Fruit fly (Drosophila melanogaster) whole organism, embryonic: ENCODE measurements around the gene CG11951.

Experiments used
- Antp ChIP-seq: fragments of 200-800 bp; sonication (Bioruptor generic); optimal IDR thresholded peaks from 3 replicates; lab custom pipeline; 2016; ENCODE audit warnings: missing biosample characterization, missing genetic modification characterization
- Bteb2 ChIP-seq: fragments of 200-800 bp; sonication (Bioruptor generic); optimal IDR thresholded peaks from 2 replicates; lab custom pipeline; 2016; ENCODE audit warnings: missing biosample characterization, missing genetic modification characterization
- CG10366 ChIP-seq: fragments of 200-800 bp; sonication (Bioruptor generic); IDR thresholded peaks from 2 replicates; pipeline ENCODE4 v1.3.6; 2022; ENCODE audit warnings: missing biosample characterization, missing genetic modification characterization
- CG10462 ChIP-seq: fragments of 200-800 bp; sonication (Bioruptor generic); optimal IDR thresholded peaks from 2 replicates; lab custom pipeline; 2016; ENCODE audit warnings: missing biosample characterization, missing genetic modification characterization
- CG12155 ChIP-seq: fragments of 200-800 bp; sonication (Bioruptor generic); optimal IDR thresholded peaks from 3 replicates; lab custom pipeline; 2016; ENCODE audit warnings: missing biosample characterization, missing genetic modification characterization
- CG13296 ChIP-seq: fragments of 200-800 bp; sonication (Bioruptor generic); optimal IDR thresholded peaks from 3 replicates; lab custom pipeline; 2018; ENCODE audit warnings: missing biosample characterization, mild to moderate bottlenecking, missing genetic modification characterization
- CG14710 ChIP-seq: fragments of 200-800 bp; sonication (Bioruptor generic); optimal IDR thresholded peaks from 3 replicates; lab custom pipeline; 2019; ENCODE audit warnings: missing biosample characterization, mild to moderate bottlenecking, missing genetic modification characterization, moderate library complexity
- CG1529 ChIP-seq: fragments of 200-800 bp; sonication (Bioruptor generic); optimal IDR thresholded peaks from 3 replicates; lab custom pipeline; 2018; ENCODE audit warnings: missing biosample characterization, missing genetic modification characterization
- CG17829 ChIP-seq: fragments of 200-800 bp; optimal IDR thresholded peaks from 2 replicates; lab custom pipeline; 2019; ENCODE audit warnings: missing biosample characterization, mild to moderate bottlenecking, missing genetic modification characterization, moderate library complexity
- CG1792 ChIP-seq: fragments of 200-800 bp; sonication (Bioruptor generic); optimal IDR thresholded peaks from 2 replicates; lab custom pipeline; 2016; ENCODE audit warnings: missing biosample characterization, missing genetic modification characterization
- CG31388 ChIP-seq: fragments of 200-800 bp; sonication (Bioruptor generic); optimal IDR thresholded peaks from 2 replicates; lab custom pipeline; 2016; ENCODE audit warnings: missing biosample characterization, missing genetic modification characterization
- CG31441 ChIP-seq: fragments of 200-800 bp; sonication (Bioruptor generic); IDR thresholded peaks from 2 replicates; pipeline ENCODE4 v1.3.6; 2022; ENCODE audit warnings: missing biosample characterization, missing genetic modification characterization
- CG34376 ChIP-seq: fragments of 200-800 bp; sonication (Bioruptor generic); optimal IDR thresholded peaks from 2 replicates; lab custom pipeline; 2018; ENCODE audit warnings: missing biosample characterization, mild to moderate bottlenecking, missing genetic modification characterization
- CG4404 ChIP-seq: fragments of 200-800 bp; sonication (Bioruptor generic); IDR thresholded peaks from 2 replicates; pipeline ENCODE4 v1.3.6; 2022; ENCODE audit warnings: missing biosample characterization, missing genetic modification characterization
- CG7987 ChIP-seq: fragments of 200-800 bp; sonication (Bioruptor generic); optimal IDR thresholded peaks from 2 replicates; lab custom pipeline; 2018; ENCODE audit warnings: missing biosample characterization, mild to moderate bottlenecking, missing genetic modification characterization, moderate library complexity
- CG8290 ChIP-seq, 3 experiments: fragments of 200-800 bp; sonication (Bioruptor generic); optimal IDR thresholded peaks; 2 replicates each; lab custom pipeline; 2016 to 2019; ENCODE audit warnings: missing biosample characterization in 3 of 3, missing genetic modification characterization in 3 of 3, mild to moderate bottlenecking in 2 of 3, moderate library complexity in 1 of 3
- CG8765 ChIP-seq: fragments of 200-800 bp; sonication (Bioruptor generic); IDR thresholded peaks from 2 replicates; pipeline ENCODE4 v1.3.6; 2022; ENCODE audit warnings: missing biosample characterization, missing genetic modification characterization
- Camta ChIP-seq: fragments of 200-800 bp; sonication (Bioruptor generic); optimal IDR thresholded peaks from 2 replicates; lab custom pipeline; 2016; ENCODE audit warnings: missing biosample characterization, missing genetic modification characterization
- Deaf1 ChIP-seq: fragments of 200-800 bp; optimal IDR thresholded peaks from 3 replicates; lab custom pipeline; 2019; ENCODE audit warnings: missing biosample characterization, mild to moderate bottlenecking, missing genetic modification characterization, moderate library complexity
- Dfd ChIP-seq, 2 experiments: fragments of >200 bp; optimal IDR thresholded peaks; 2 replicates each; lab custom pipeline; 2017; ENCODE audit warnings: missing biosample characterization in 2 of 2, missing genetic modification characterization in 2 of 2
- Fer3 ChIP-seq: fragments of 200-800 bp; sonication (Bioruptor generic); optimal IDR thresholded peaks from 2 replicates; lab custom pipeline; 2018; ENCODE audit warnings: missing biosample characterization, mild to moderate bottlenecking, missing genetic modification characterization, moderate library complexity
- NC2α ChIP-seq: fragments of 200-800 bp; sonication (Bioruptor generic); optimal IDR thresholded peaks from 2 replicates; lab custom pipeline; 2016; ENCODE audit warnings: missing biosample characterization, missing genetic modification characterization
- ase ChIP-seq: fragments of 200-800 bp; sonication (Bioruptor generic); IDR thresholded peaks from 3 replicates; pipeline ENCODE4 v1.3.6; 2022; ENCODE audit warnings: missing biosample characterization, missing genetic modification characterization
- ash1 ChIP-seq: fragments of 200-800 bp; sonication (Bioruptor generic); optimal IDR thresholded peaks from 2 replicates; lab custom pipeline; 2018; ENCODE audit warnings: missing biosample characterization, mild to moderate bottlenecking, missing genetic modification characterization
- az2 ChIP-seq: fragments of 200-800 bp; sonication (Bioruptor generic); optimal IDR thresholded peaks from 3 replicates; lab custom pipeline; 2016; ENCODE audit warnings: missing biosample characterization, missing genetic modification characterization
- bab2 ChIP-seq: fragments of 200-800 bp; sonication (Bioruptor generic); optimal IDR thresholded peaks from 2 replicates; lab custom pipeline; 2016; ENCODE audit warnings: missing biosample characterization, missing genetic modification characterization
- bigmax ChIP-seq: fragments of 200-800 bp; sonication (Bioruptor generic); optimal IDR thresholded peaks from 2 replicates; lab custom pipeline; 2018; ENCODE audit warnings: missing biosample characterization, mild to moderate bottlenecking, missing genetic modification characterization
- bowl ChIP-seq: fragments of 200-800 bp; sonication (Bioruptor generic); IDR thresholded peaks from 2 replicates; pipeline ENCODE4 v1.3.6; 2022; ENCODE audit warnings: missing biosample characterization, missing genetic modification characterization
- btn ChIP-seq: fragments of 200-800 bp; sonication (Bioruptor generic); optimal IDR thresholded peaks from 2 replicates; lab custom pipeline; 2016; ENCODE audit warnings: missing biosample characterization, missing genetic modification characterization
- cas ChIP-seq: fragments of 200-800 bp; sonication (Bioruptor generic); IDR thresholded peaks from 2 replicates; pipeline ENCODE4 v1.3.6; 2022; ENCODE audit warnings: missing biosample characterization, missing genetic modification characterization
- chn ChIP-seq: fragments of 200-800 bp; sonication (Bioruptor generic); optimal IDR thresholded peaks from 2 replicates; lab custom pipeline; 2016; ENCODE audit warnings: missing biosample characterization, missing genetic modification characterization
- danr ChIP-seq: fragments of 200-800 bp; sonication (Bioruptor generic); IDR thresholded peaks from 2 replicates; pipeline ENCODE4 v1.3.6; 2022; ENCODE audit warnings: missing biosample characterization, missing genetic modification characterization
- eyg ChIP-seq: fragments of 200-800 bp; sonication (Bioruptor generic); optimal IDR thresholded peaks from 3 replicates; lab custom pipeline; 2016; ENCODE audit warnings: missing biosample characterization, missing genetic modification characterization
- grau ChIP-seq: fragments of 200-800 bp; optimal IDR thresholded peaks from 3 replicates; lab custom pipeline; 2019; ENCODE audit warnings: missing biosample characterization, mild to moderate bottlenecking, missing genetic modification characterization, moderate library complexity
- gsb ChIP-seq: fragments of 200-800 bp; sonication (Bioruptor generic); IDR thresholded peaks from 2 replicates; pipeline ENCODE4 v1.3.6; 2022; ENCODE audit warnings: missing biosample characterization, missing genetic modification characterization
- ind ChIP-seq: fragments of 200-800 bp; sonication (Bioruptor generic); optimal IDR thresholded peaks from 3 replicates; lab custom pipeline; 2016; ENCODE audit warnings: missing biosample characterization, missing genetic modification characterization
- inv ChIP-seq: fragments of 200-800 bp; sonication (Bioruptor generic); IDR thresholded peaks from 2 replicates; pipeline ENCODE4 v1.3.6; 2022; ENCODE audit warnings: missing biosample characterization, missing genetic modification characterization; ENCODE audit not compliant: partially characterized antibody
- jumu ChIP-seq: fragments of 200-800 bp; sonication (Bioruptor generic); optimal IDR thresholded peaks from 3 replicates; lab custom pipeline; 2016; ENCODE audit warnings: missing biosample characterization, missing genetic modification characterization
- ken ChIP-seq: fragments of 200-800 bp; sonication (Bioruptor generic); IDR thresholded peaks from 3 replicates; pipeline ENCODE4 v1.3.6; 2022; ENCODE audit warnings: missing biosample characterization, missing genetic modification characterization
- klu ChIP-seq: fragments of 200-800 bp; sonication (Bioruptor generic); IDR thresholded peaks from 2 replicates; pipeline ENCODE4 v1.3.6; 2022; ENCODE audit warnings: missing biosample characterization, missing genetic modification characterization
- mld ChIP-seq: fragments of 200-800 bp; sonication (Bioruptor generic); IDR thresholded peaks from 3 replicates; pipeline ENCODE4 v1.3.6; 2022; ENCODE audit warnings: missing biosample characterization, missing genetic modification characterization; ENCODE audit not compliant: partially characterized antibody
- onecut ChIP-seq: fragments of 200-800 bp; sonication (Bioruptor generic); IDR thresholded peaks from 2 replicates; pipeline ENCODE4 v1.3.6; 2022; ENCODE audit warnings: missing biosample characterization, missing genetic modification characterization
- org-1 ChIP-seq: fragments of 200-800 bp; sonication (Bioruptor generic); optimal IDR thresholded peaks from 2 replicates; lab custom pipeline; 2017; ENCODE audit warnings: missing biosample characterization, missing genetic modification characterization
- pros ChIP-seq: fragments of 200-800 bp; sonication (Bioruptor generic); optimal IDR thresholded peaks from 3 replicates; lab custom pipeline; 2019; ENCODE audit warnings: missing biosample characterization, mild to moderate bottlenecking, missing genetic modification characterization, moderate library complexity
- pzg ChIP-seq: fragments of 200-800 bp; sonication (Bioruptor generic); optimal IDR thresholded peaks from 3 replicates; lab custom pipeline; 2018; ENCODE audit warnings: missing biosample characterization, mild to moderate bottlenecking, missing genetic modification characterization, moderate library complexity
- run ChIP-seq: fragments of 200-800 bp; sonication (Bioruptor generic); optimal IDR thresholded peaks from 3 replicates; lab custom pipeline; 2018; ENCODE audit warnings: missing biosample characterization, mild to moderate bottlenecking, missing genetic modification characterization
- scrt ChIP-seq: fragments of 200-800 bp; sonication (Bioruptor generic); optimal IDR thresholded peaks from 2 replicates; lab custom pipeline; 2018; ENCODE audit warnings: missing biosample characterization, mild to moderate bottlenecking, missing genetic modification characterization, moderate library complexity
- sd ChIP-seq: fragments of 200-800 bp; sonication (Bioruptor generic); optimal IDR thresholded peaks from 3 replicates; lab custom pipeline; 2018; ENCODE audit warnings: missing biosample characterization, mild to moderate bottlenecking, missing genetic modification characterization, moderate library complexity
- seq ChIP-seq: fragments of 200-800 bp; sonication (Bioruptor generic); IDR thresholded peaks from 2 replicates; pipeline ENCODE4 v1.3.6; 2022; ENCODE audit warnings: missing biosample characterization, missing genetic modification characterization
- shn ChIP-seq: fragments of 200-800 bp; sonication (Bioruptor generic); optimal IDR thresholded peaks from 3 replicates; lab custom pipeline; 2016; ENCODE audit warnings: missing biosample characterization, missing genetic modification characterization
- twi ChIP-seq: fragments of 200-800 bp; optimal IDR thresholded peaks from 2 replicates; lab custom pipeline; 2019; ENCODE audit warnings: missing biosample characterization, mild to moderate bottlenecking, missing genetic modification characterization, moderate library complexity
- vvl ChIP-seq: fragments of 200-800 bp; sonication (Bioruptor generic); IDR thresholded peaks from 2 replicates; pipeline ENCODE4 v1.3.6; 2022; ENCODE audit warnings: missing biosample characterization, missing genetic modification characterization

Gene CG11951

DNA sequence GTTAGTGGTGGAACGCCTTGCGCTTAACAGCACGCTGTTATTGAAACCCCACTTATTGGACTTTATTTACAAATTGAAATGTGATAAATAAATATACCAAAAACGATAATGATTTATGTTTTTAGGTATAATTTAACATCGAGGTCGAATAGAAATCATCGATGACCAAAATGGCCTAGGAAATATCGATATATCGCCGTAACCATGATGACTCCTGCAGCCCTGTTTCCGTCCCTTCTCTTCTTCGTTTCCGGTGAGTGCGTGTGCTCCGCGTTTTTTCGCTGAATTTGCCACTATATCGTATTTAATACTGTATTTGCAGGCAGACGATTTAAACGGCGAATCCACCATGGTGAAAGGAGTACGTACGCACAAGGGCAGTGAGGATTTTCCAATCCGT, 18.6 kb downstream of the CG11951 start, which contains the start of gene eEF1gamma (continued):
- TF ChIP-seq btn (GFP tag; lab: Kevin White, UChicago) (peak; percentile 95), CG17829 (peak; percentile 91), pzg (GFP tag; lab: Kevin White, UChicago) (peak; percentile 81), CG7987 (GFP tag; lab: Kevin White, UChicago) (peak; percentile 99), jumu (GFP tag; lab: Kevin White, UChicago) (peak; percentile 82), shn (GFP tag; lab: Kevin White, UChicago) (peak; percentile 92), Dfd (GFP tag; optimal IDR thresholded peaks at IDR 0.05; lab: Kevin White, UChicago) (no peak), klu (GFP tag; lab: Robert Waterston, UW) (peak; percentile 74; the same call in 1 of the 2 replicates), run (tag; lab: Kevin White, UChicago) (peak; percentile 82), onecut (GFP tag; lab: Robert Waterston, UW) (peak; percentile 96), mld (peak; percentile 89), CG34376 (GFP tag; lab: Kevin White, UChicago) (peak; percentile 99), sd (tag; lab: Kevin White, UChicago) (peak; percentile 53), twi (tag; lab: Kevin White, UChicago) (peak; percentile 81), vvl (peak; percentile 98), scrt (GFP tag; lab: Kevin White, UChicago) (peak; percentile 93), Camta (peak; percentile 96), cas (GFP tag; lab: Robert Waterston, UW) (peak; percentile 77), ken (GFP tag; lab: Robert Waterston, UW) (peak; percentile 94), Fer3 (peak; percentile 95), CG13296 (GFP tag; lab: Kevin White, UChicago) (peak; percentile 98), CG31441 (GFP tag; lab: Robert Waterston, UW) (peak; percentile 95), ash1 (GFP tag; lab: Kevin White, UChicago) (peak; percentile 96), CG1529 (GFP tag; lab: Kevin White, UChicago) (peak; percentile 93), seq (GFP tag; lab: Robert Waterston, UW) (peak; percentile 92), ase (GFP tag; lab: Robert Waterston, UW) (peak; percentile 93), bab2 (peak; percentile 85), eyg (GFP tag; lab: Kevin White, UChicago) (peak; percentile 94), CG10366 (GFP tag; lab: Robert Waterston, UW) (peak; percentile 92), grau (tag; lab: Kevin White, UChicago) (peak; percentile 89), org-1 (GFP tag; lab: Kevin White, UChicago) (peak; percentile 92), CG8290 (GFP tag; optimal IDR thresholded peaks at IDR 0.05; lab: Kevin White, UChicago) (peak; percentile 97), CG8290 (tag; optimal IDR thresholded peaks at IDR 0.05; lab: Kevin White, UChicago) (peak; percentile 97), CG31388 (GFP tag; lab: Kevin White, UChicago) (peak; percentile 60), CG8765 (GFP tag; lab: Robert Waterston, UW) (peak; percentile 84), inv (GFP tag; lab: Robert Waterston, UW) (peak; percentile 92), CG1792 (GFP tag; lab: Kevin White, UChicago) (peak; percentile 93), NC2α (GFP tag; lab: Kevin White, UChicago) (peak; percentile 93), danr (GFP tag; lab: Robert Waterston, UW) (peak; percentile 80), Bteb2 (GFP tag; lab: Kevin White, UChicago) (peak; percentile 93), pros (peak; percentile 50), az2 (GFP tag; lab: Kevin White, UChicago) (peak; percentile 84), bigmax (peak; percentile 78), CG10462 (GFP tag; lab: Kevin White, UChicago) (peak; percentile 90), Deaf1 (tag; lab: Kevin White, UChicago) (peak; percentile 70), CG14710 (tag; lab: Kevin White, UChicago) (peak; percentile 95), ind (GFP tag; lab: Kevin White, UChicago) (peak; percentile 82), gsb (GFP tag; lab: Robert Waterston, UW) (peak; percentile 94), CG12155 (GFP tag; lab: Kevin White, UChicago) (peak; percentile 86), bowl (GFP tag; lab: Robert Waterston, UW) (peak; percentile 88), Antp (GFP tag; lab: Kevin White, UChicago) (peak; percentile 78), CG4404 (GFP tag; lab: Robert Waterston, UW) (peak; percentile 74), chn (peak; percentile 93)
